Worm (Caenorhabditis elegans) whole organism, late embryonic: ENCODE results near the gene glit-1.

Source experiments
- K09A11.1 ChIP-seq: sonication (generic microtip); optimal IDR thresholded peaks from 2 replicates; lab custom pipeline; 2017; ENCODE audit warnings: antibody characterized with exemption, mild to moderate bottlenecking, missing genetic modification characterization, missing compliant biosample characterization; ENCODE audit not compliant: insufficient read depth
- Y22D7AL.16 ChIP-seq: sonication (generic microtip); optimal IDR thresholded peaks from 2 replicates; lab custom pipeline; 2016; ENCODE audit warnings: missing genetic modification characterization, missing compliant biosample characterization
- ahr-1 ChIP-seq: sonication (generic microtip); optimal IDR thresholded peaks from 2 replicates; lab custom pipeline; 2016; ENCODE audit warnings: missing genetic modification characterization, missing compliant biosample characterization
- ama-1 ChIP-seq: fragments of 150-350 bp; optimal IDR thresholded peaks from 2 replicates; lab custom pipeline; 2014
- fax-1 ChIP-seq: sonication (generic microtip); optimal IDR thresholded peaks from 2 replicates; lab custom pipeline; 2016; ENCODE audit warnings: missing genotype, missing genetic modification characterization, missing compliant biosample characterization
- fkh-6 ChIP-seq: sonication (generic microtip); optimal IDR thresholded peaks from 2 replicates; lab custom pipeline; 2016; ENCODE audit warnings: missing genetic modification characterization, missing compliant biosample characterization
- hlh-30 ChIP-seq: sonication (generic microtip); optimal IDR thresholded peaks from 2 replicates; lab custom pipeline; 2017; ENCODE audit warnings: antibody characterized with exemption, missing genetic modification characterization, missing compliant biosample characterization; ENCODE audit not compliant: insufficient read depth
- pha-4 ChIP-seq: fragments of 150-350 bp; optimal IDR thresholded peaks from 2 replicates; lab custom pipeline; 2018; ENCODE audit warnings: missing biosample characterization, missing genetic modification reagents, missing genetic modification characterization
- pqm-1 ChIP-seq: sonication (generic microtip); optimal IDR thresholded peaks from 2 replicates; lab custom pipeline; 2016; ENCODE audit warnings: missing genetic modification characterization, missing compliant biosample characterization
- sox-4 ChIP-seq: sonication (generic microtip); optimal IDR thresholded peaks from 2 replicates; lab custom pipeline; 2017; ENCODE audit warnings: mild to moderate bottlenecking, missing genetic modification characterization, inconsistent platforms, missing compliant biosample characterization
- unc-86 ChIP-seq: sonication (generic microtip); optimal IDR thresholded peaks from 2 replicates; lab custom pipeline; 2016; ENCODE audit warnings: missing genetic modification characterization, missing compliant biosample characterization
- ztf-16 ChIP-seq: sonication (generic microtip); optimal IDR thresholded peaks from 2 replicates; lab custom pipeline; 2017; ENCODE audit warnings: missing genetic modification characterization, missing compliant biosample characterization

- TF ChIP-seq hlh-30 (tag; lab: Kevin White, UChicago) = no peak
- TF ChIP-seq pqm-1 = no peak
- no peak for TF ChIP-seq fax-1 (tag; lab: Kevin White, UChicago)
- TF ChIP-seq fkh-6 (tag; lab: Kevin White, UChicago) = no peak
- TF ChIP-seq ama-1 = no peak
- TF ChIP-seq ztf-16 = no peak
- TF ChIP-seq unc-86 (tag; lab: Kevin White, UChicago) = no peak
- no peak for TF ChIP-seq ahr-1 (tag; lab: Kevin White, UChicago)
- TF ChIP-seq pha-4 (tag; lab: Kevin White, UChicago) = no peak
- no peak for TF ChIP-seq K09A11.1 (tag; lab: Kevin White, UChicago)
- TF ChIP-seq Y22D7AL.16 (tag; lab: Kevin White, UChicago) = no peak
- no peak for TF ChIP-seq sox-4 (tag; lab: Kevin White, UChicago)
These were observed 6.0 kb downstream of the glit-1 start for ce11 chrX:4718114-4718513.
